Worm (Caenorhabditis elegans): ENCODE measurements around the gene C25F9.8.

ce11 chrV:19432972-19433371 lies 38.1 kb downstream of the C25F9.8 start, which contains the start of gene C25F9.11:
- TF ChIP-seq somi-1 (GFP tag; optimal IDR thresholded peaks at IDR 0.05) (no peak), hmg-20 (GFP tag; IDR thresholded peaks at IDR 0.05) (no peak), madf-6 (GFP tag; IDR thresholded peaks at IDR 0.05) (no peak), D2030.7 (GFP tag; IDR thresholded peaks at IDR 0.05) (no peak)
